Fruit fly (Drosophila melanogaster): Measurements from ENCODE around the gene Spase22-23.

Spase22-23 gene

dm6 chr3R:24276104-24277008 is 46.5 kb upstream of the Spase22-23 start, which contains the start of gene Orct (continued):
- TF ChIP-seq CG11398 (GFP tag; optimal IDR thresholded peaks at IDR 0.05) (peak; percentile 33), CG14667 (GFP tag; IDR thresholded peaks at IDR 0.05) (peak; percentile 19; the same call in 1 of the 2 replicates), CG10543 (GFP tag; optimal IDR thresholded peaks at IDR 0.05) (peak; percentile 92), nom (GFP tag; optimal IDR thresholded peaks at IDR 0.05) (no peak), Lpt (GFP tag; optimal IDR thresholded peaks at IDR 0.05) (no peak), CG8290 (GFP tag; optimal IDR thresholded peaks at IDR 0.05) (no peak), CG8290 (tag; optimal IDR thresholded peaks at IDR 0.05) (peak in 1 of 2 experiments; percentile 60), jing (GFP tag; optimal IDR thresholded peaks at IDR 0.05) (no peak), ERR (GFP tag; optimal IDR thresholded peaks at IDR 0.05) (peak; percentile 15), Meics (GFP tag; optimal IDR thresholded peaks at IDR 0.05) (peak; percentile 91), Dek (tag; optimal IDR thresholded peaks at IDR 0.05) (peak; percentile 78), CG8944 (GFP tag; optimal IDR thresholded peaks at IDR 0.05) (peak; percentile 32), sr (GFP tag; IDR thresholded peaks at IDR 0.05) (no peak), exex (tag; optimal IDR thresholded peaks at IDR 0.05) (peak; percentile 71), btn (GFP tag; optimal IDR thresholded peaks at IDR 0.05) (no peak), CG5245 (GFP tag; optimal IDR thresholded peaks at IDR 0.05) (peak; percentile 30), MTF-1 (GFP tag; optimal IDR thresholded peaks at IDR 0.05; ENCODE audit: borderline replicate concordance) (peak; percentile 10), CG15696 (tag; optimal IDR thresholded peaks at IDR 0.05) (peak; percentile 42), Sin3A (optimal IDR thresholded peaks at IDR 0.05) (no peak), CG15514 (GFP tag; optimal IDR thresholded peaks at IDR 0.05) (peak; percentile 60), gfzf (GFP tag; optimal IDR thresholded peaks at IDR 0.05) (no peak), Dbx (GFP tag; IDR thresholded peaks at IDR 0.05) (peak; percentile 75; the same call in 2 of the 3 replicates), CG10565 (GFP tag; optimal IDR thresholded peaks at IDR 0.05) (no peak), ken (GFP tag; IDR thresholded peaks at IDR 0.05) (no peak), YL-1 (GFP tag; optimal IDR thresholded peaks at IDR 0.05) (peak; percentile 5), CG11695 (GFP tag; IDR thresholded peaks at IDR 0.05) (peak; percentile 72), CG2202 (tag; optimal IDR thresholded peaks at IDR 0.05) (no peak), knrl (GFP tag; IDR thresholded peaks at IDR 0.05; ENCODE audit: partially characterized antibody) (no peak), TFAM (GFP tag; optimal IDR thresholded peaks at IDR 0.05) (no peak), ssp (GFP tag; IDR thresholded peaks at IDR 0.05) (peak; percentile 33; the same call in 1 of the 2 replicates), Hr78 (GFP tag; optimal IDR thresholded peaks at IDR 0.05) (no peak), CG9727 (GFP tag; optimal IDR thresholded peaks at IDR 0.05) (peak; percentile 86), CG12744 (GFP tag; optimal IDR thresholded peaks at IDR 0.05) (peak; percentile 32), CG18262 (tag; optimal IDR thresholded peaks at IDR 0.05) (peak; percentile 93), twi (tag; optimal IDR thresholded peaks at IDR 0.05) (peak; percentile 45), bcd (GFP tag; optimal IDR thresholded peaks at IDR 0.05) (peak; percentile 82), prd (optimal IDR thresholded peaks at IDR 0.05) (no peak), prd (GFP tag; IDR thresholded peaks at IDR 0.05) (peak; percentile 65), CG13123 (GFP tag; optimal IDR thresholded peaks at IDR 0.05) (no peak), MBD-R2 (GFP tag; IDR thresholded peaks at IDR 0.05) (0 out of 2 replicates have a peak, but pooled peaks have one; percentile 39), CG18764 (GFP tag; optimal IDR thresholded peaks at IDR 0.05) (peak; percentile 32), Nf-YB (GFP tag; optimal IDR thresholded peaks at IDR 0.05) (peak; percentile 58), Vsx1 (GFP tag; optimal IDR thresholded peaks at IDR 0.05) (peak; percentile 43), caup (GFP tag; optimal IDR thresholded peaks at IDR 0.05; ENCODE audit: severe bottlenecking) (peak; percentile 70), az2 (GFP tag; optimal IDR thresholded peaks at IDR 0.05) (peak; percentile 45), her (GFP tag; optimal IDR thresholded peaks at IDR 0.05) (peak; percentile 40), crol (GFP tag; IDR thresholded peaks at IDR 0.05) (peak; percentile 59; the same call in 1 of the 2 replicates), al (GFP tag; IDR thresholded peaks at IDR 0.05) (no peak; the same call in none of the 2 replicates), Mad (GFP tag; optimal IDR thresholded peaks at IDR 0.05) (no peak)
